Worm (Caenorhabditis elegans): ENCODE data around the gene R07E5.5.

Gene R07E5.5

DNA sequence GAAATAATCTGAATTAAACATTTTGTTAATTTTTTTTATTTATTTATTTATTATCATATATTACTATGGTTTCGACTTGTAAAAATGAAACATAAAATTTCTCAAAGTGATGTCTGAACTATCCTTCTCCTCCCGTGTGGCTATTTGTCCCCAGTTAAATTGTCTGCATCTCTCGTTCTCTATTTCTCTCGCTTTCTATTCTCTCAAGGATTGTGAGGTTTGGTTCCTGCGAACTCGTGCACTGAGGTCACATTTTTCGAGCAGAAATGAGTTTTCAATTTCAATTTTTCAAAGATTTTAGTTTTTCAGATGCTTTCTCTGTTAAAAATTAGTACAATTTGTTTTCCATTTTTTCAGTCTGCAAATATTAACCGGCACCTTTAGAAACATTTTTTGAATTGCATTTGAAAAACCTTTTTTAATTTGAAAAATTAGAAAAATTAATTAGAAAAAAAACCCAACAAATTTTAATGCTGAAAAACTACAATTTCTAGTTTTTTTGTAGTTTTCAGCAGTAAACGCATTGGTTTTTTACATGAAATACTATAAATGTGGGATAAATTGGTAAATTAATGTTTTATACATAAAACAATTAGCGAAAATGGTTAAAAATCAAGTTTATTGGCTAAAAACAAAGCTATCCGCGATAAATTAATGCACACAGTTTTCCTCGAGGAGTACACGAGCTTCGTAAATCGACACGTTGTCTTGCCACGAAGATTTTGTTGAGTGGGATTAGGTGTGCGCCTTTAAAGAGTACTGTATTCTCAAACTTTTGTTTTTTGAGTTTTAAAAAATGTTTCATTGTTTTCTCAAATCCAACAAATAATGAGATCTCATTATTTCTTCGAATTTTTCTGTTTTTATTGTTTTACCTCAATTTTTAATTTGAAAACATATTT, 15.1 kb downstream of the R07E5.5 start (continued):
- TF ChIP-seq tbp1 (GFP tag; optimal IDR thresholded peaks at IDR 0.05) (peak; percentile 30), him-1 (tag; optimal IDR thresholded peaks at IDR 0.05) (peak; percentile 40), lin-40 (tag; optimal IDR thresholded peaks at IDR 0.05) (peak; percentile 10), F33H1.4 (GFP tag; IDR thresholded peaks at IDR 0.05) (no peak), lsl-1 (GFP tag; optimal IDR thresholded peaks at IDR 0.05) (peak; percentile 72)

ce11 chrIII:4413099-4413498, 15.9 kb downstream of the R07E5.5 start, which contains the start of gene mpc-1:
TSS of gene mpc-1 (plus strand) at chrIII:4413457.
- TF ChIP-seq Y53F4B.3 (GFP tag; IDR thresholded peaks at IDR 0.05), result no peak
- peak; percentile 52 for TF ChIP-seq nhr-80 (tag; optimal IDR thresholded peaks at IDR 0.05)
- TF ChIP-seq B0019.2 (GFP tag; conservative IDR thresholded peaks at IDR 0.05), result no peak
- no peak for TF ChIP-seq dpl-1 (GFP tag; optimal IDR thresholded peaks at IDR 0.05)
- TF ChIP-seq F33H1.4 (GFP tag; IDR thresholded peaks at IDR 0.05), result no peak
- no peak for TF ChIP-seq ets-4 (GFP tag; optimal IDR thresholded peaks at IDR 0.05)

DNA sequence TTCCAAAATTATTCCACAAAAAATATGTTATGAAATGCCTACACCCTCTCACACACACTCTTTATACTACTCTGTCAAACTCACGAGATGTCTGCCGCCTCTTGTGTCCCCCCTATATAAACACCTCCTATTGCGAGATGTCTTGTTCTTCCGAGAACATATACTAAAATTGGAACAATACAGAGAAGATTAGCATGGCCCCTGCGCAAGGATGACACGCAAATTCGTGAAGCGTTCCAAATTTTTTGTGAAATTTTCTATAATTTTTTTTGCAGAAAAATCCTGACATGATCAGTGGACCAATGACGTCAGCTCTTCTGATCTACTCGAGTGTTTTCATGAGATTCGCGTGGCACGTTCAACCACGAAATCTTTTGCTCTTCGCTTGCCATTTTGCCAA, 16.8 kb downstream of the R07E5.5 start:
- TF ChIP-seq tbp1 (GFP tag; optimal IDR thresholded peaks at IDR 0.05), result peak; percentile 80
- peak; percentile 7 for TF ChIP-seq ceh-27 (GFP tag; optimal IDR thresholded peaks at IDR 0.05)
- 0 out of 2 replicates have a peak, but pooled peaks have one; percentile 16 for TF ChIP-seq Y95B8A.8 (GFP tag; IDR thresholded peaks at IDR 0.05)
- TF ChIP-seq F33H1.4 (GFP tag; IDR thresholded peaks at IDR 0.05), result peak; percentile 17; the same call in 1 of the 2 replicates
- TF ChIP-seq ceh-79 (tag; optimal IDR thresholded peaks at IDR 0.05), result peak; percentile 56
- 0 out of 2 replicates have a peak, but pooled peaks have one; percentile 55 for TF ChIP-seq ztf-25 (GFP tag; IDR thresholded peaks at IDR 0.05)
- peak; percentile 28 for TF ChIP-seq gei-17 (GFP tag; optimal IDR thresholded peaks at IDR 0.05)
- TF ChIP-seq snpc-1.1 (tag; optimal IDR thresholded peaks at IDR 0.05; ENCODE audit: insufficient read depth), result peak; percentile 70
- peak; percentile 68 for TF ChIP-seq Y53G8AR.9 (GFP tag; conservative IDR thresholded peaks at IDR 0.05)
- peak; percentile 61 for TF ChIP-seq B0261.1 (tag; optimal IDR thresholded peaks at IDR 0.05)
- TF ChIP-seq lin-54 (GFP tag; optimal IDR thresholded peaks at IDR 0.05), result peak; percentile 39
- TF ChIP-seq madf-8 (GFP tag; conservative IDR thresholded peaks at IDR 0.05), result 0 out of 2 replicates have a peak, but pooled peaks have one; percentile 12
- peak; percentile 57 for TF ChIP-seq dpff-1 (tag; optimal IDR thresholded peaks at IDR 0.05)
- TF ChIP-seq Y56A3A.18 (GFP tag; IDR thresholded peaks at IDR 0.05), result 0 out of 2 replicates have a peak, but pooled peaks have one; percentile 64
- peak; percentile 31 for TF ChIP-seq attf-5 (GFP tag; optimal IDR thresholded peaks at IDR 0.05)
- TF ChIP-seq egl-44 (GFP tag; IDR thresholded peaks at IDR 0.05), result peak; percentile 54; the same call in 1 of the 2 replicates
- peak; percentile 26 for TF ChIP-seq lsl-1 (GFP tag; optimal IDR thresholded peaks at IDR 0.05)
- peak; percentile 58; the same call in 1 of the 2 replicates for TF ChIP-seq pbrm-1 (GFP tag; IDR thresholded peaks at IDR 0.05)
- peak; percentile 64 for TF ChIP-seq hmg-1.2 (GFP tag; IDR thresholded peaks at IDR 0.05)
- TF ChIP-seq repo-1 (tag; optimal IDR thresholded peaks at IDR 0.05), result peak; percentile 54
- 0 out of 2 replicates have a peak, but pooled peaks have one; percentile 25 for TF ChIP-seq ztf-6 (GFP tag; IDR thresholded peaks at IDR 0.05)
- TF ChIP-seq ekl-4 (GFP tag; IDR thresholded peaks at IDR 0.05), result peak; percentile 74; the same call in 1 of the 2 replicates
- TF ChIP-seq snpc-4 (GFP tag; optimal IDR thresholded peaks at IDR 0.05), result peak; percentile 92
- TF ChIP-seq snpc-4 (tag; optimal IDR thresholded peaks at IDR 0.05), result peak; percentile 94 to 99 (median 96)
- peak; percentile 78 for TF ChIP-seq lin-26 (GFP tag; IDR thresholded peaks at IDR 0.05)
- TF ChIP-seq lin-35 (GFP tag; optimal IDR thresholded peaks at IDR 0.05), result peak in 1 of 3 experiments; percentile 52
- peak; percentile 64 for TF ChIP-seq dox-1 (GFP tag; IDR thresholded peaks at IDR 0.05)
- TF ChIP-seq lin-40 (tag; optimal IDR thresholded peaks at IDR 0.05), result peak; percentile 49
- 0 out of 2 replicates have a peak, but pooled peaks have one; percentile 35 for TF ChIP-seq K11D2.4 (GFP tag; IDR thresholded peaks at IDR 0.05)
- peak; percentile 68 for TF ChIP-seq madf-6 (GFP tag; IDR thresholded peaks at IDR 0.05)
- TF ChIP-seq mcd-1 (GFP tag; IDR thresholded peaks at IDR 0.05), result peak; percentile 65
- peak; percentile 46; the same call in 1 of the 2 replicates for TF ChIP-seq C06A6.2 (GFP tag; conservative IDR thresholded peaks at IDR 0.05)
- peak; percentile 38 for TF ChIP-seq ZK185.1 (tag; optimal IDR thresholded peaks at IDR 0.05; ENCODE audit: poor library complexity, severe bottlenecking)
- TF ChIP-seq nfyb-1 (GFP tag; IDR thresholded peaks at IDR 0.05), result peak; percentile 78; the same call in 1 of the 2 replicates
- TF ChIP-seq snpc-3.4 (tag; optimal IDR thresholded peaks at IDR 0.05), result peak; percentile 73
